Worm (Caenorhabditis elegans) whole organism, young adult: ENCODE data around the gene K06H7.7.

Experiments used
- F23B12.7 ChIP-seq: sonication (generic microtip); optimal IDR thresholded peaks from 2 replicates; lab custom pipeline; 2017; ENCODE audit warnings: missing genetic modification characterization, mild to moderate bottlenecking, missing compliant biosample characterization, antibody characterized with exemption, moderate library complexity; ENCODE audit not compliant: insufficient read depth
- dox-1 ChIP-seq: fragments of 200-800 bp; sonication (Bioruptor generic); IDR thresholded peaks from 2 replicates; pipeline ENCODE4 v1.3.6; 2022; ENCODE audit warnings: missing genetic modification reagents, missing genetic modification characterization, missing compliant biosample characterization
- efl-1 ChIP-seq: fragments of 150-350 bp; optimal IDR thresholded peaks from 2 replicates; lab custom pipeline; 2014; ENCODE audit warnings: missing biosample characterization, missing genetic modification reagents, missing genetic modification characterization
- lag-1 ChIP-seq: fragments of 200-800 bp; sonication (Bioruptor generic); IDR thresholded peaks from 2 replicates; pipeline ENCODE4 v1.3.6; 2022; ENCODE audit warnings: missing genetic modification reagents, missing genetic modification characterization, missing compliant biosample characterization
- lin-40 ChIP-seq: sonication (generic microtip); optimal IDR thresholded peaks from 2 replicates; lab custom pipeline; 2016; ENCODE audit warnings: missing genetic modification characterization, mild to moderate bottlenecking, missing compliant biosample characterization, missing genotype, missing genetic modification reagents
- nfya-2 ChIP-seq: fragments of 200-800 bp; sonication (Bioruptor generic); IDR thresholded peaks from 2 replicates; pipeline ENCODE4 v1.3.6; 2022; ENCODE audit warnings: missing genetic modification reagents, missing genetic modification characterization, missing compliant biosample characterization
- nhr-179 ChIP-seq: sonication (generic microtip); optimal IDR thresholded peaks from 2 replicates; lab custom pipeline; 2016; ENCODE audit warnings: mild to moderate bottlenecking, missing genetic modification characterization, missing compliant biosample characterization
- snpc-4 ChIP-seq, 5 experiments: fragments of 150-350 bp in 1 of 5; sonication (generic microtip) in 4 of 5; optimal IDR thresholded peaks; 2 replicates each; lab custom pipeline; 2014 to 2018; ENCODE audit warnings: missing genetic modification characterization in 5 of 5, missing biosample characterization in 3 of 5, antibody characterized with exemption in 2 of 5, mild to moderate bottlenecking in 2 of 5, missing compliant biosample characterization in 2 of 5, missing genotype in 2 of 5, moderate library complexity in 2 of 5, missing genetic modification reagents in 1 of 5

ce11 chrIII:8044717-8045116 is 40.6 kb downstream of the K06H7.7 start, which contains the start of gene spcs-3:
- TF ChIP-seq lin-40 (tag; lab: Kevin White, UChicago): no peak
- TF ChIP-seq nhr-179: no peak
- no peak for TF ChIP-seq dox-1
- no peak for TF ChIP-seq snpc-4 (GFP tag; optimal IDR thresholded peaks at IDR 0.05; lab: Kevin White, UChicago)
- no peak for TF ChIP-seq snpc-4 (tag; optimal IDR thresholded peaks at IDR 0.05; lab: Kevin White, UChicago)
- TF ChIP-seq efl-1 (GFP tag; lab: Kevin White, UChicago): no peak
- TF ChIP-seq F23B12.7: no peak
- no peak for TF ChIP-seq nfya-2 (GFP tag; lab: Robert Waterston, UW)
- TF ChIP-seq lag-1 (GFP tag; lab: Robert Waterston, UW): no peak
